Fruit fly (Drosophila melanogaster) whole organism, embryonic: ENCODE data around the gene CG1986.

ENCODE experiments used
- ATbp ChIP-seq: fragments of 200-800 bp; sonication (Bioruptor generic); optimal IDR thresholded peaks from 2 replicates; lab custom pipeline; 2017; ENCODE audit warnings: missing biosample characterization, mild to moderate bottlenecking, missing genetic modification characterization, missing genetic modification reagents
- Antp ChIP-seq: fragments of 200-800 bp; sonication (Bioruptor generic); optimal IDR thresholded peaks from 3 replicates; lab custom pipeline; 2016; ENCODE audit warnings: missing biosample characterization, missing genetic modification characterization
- Atf6 ChIP-seq: fragments of 200-800 bp; sonication (Bioruptor generic); IDR thresholded peaks from 2 replicates; pipeline ENCODE4 v1.3.6; 2022; ENCODE audit warnings: missing biosample characterization, missing genetic modification characterization
- BEAF-32 ChIP-seq: fragments of 200-800 bp; sonication (Bioruptor generic); optimal IDR thresholded peaks from 3 replicates; lab custom pipeline; 2017; ENCODE audit warnings: missing biosample characterization, missing genetic modification characterization, mild to moderate bottlenecking, moderate library complexity, missing genetic modification reagents
- CG10543 ChIP-seq: fragments of 200-800 bp; sonication (Bioruptor generic); optimal IDR thresholded peaks from 3 replicates; lab custom pipeline; 2017; ENCODE audit warnings: missing biosample characterization, mild to moderate bottlenecking, missing genetic modification characterization, moderate library complexity
- CG1233 ChIP-seq: fragments of 200-800 bp; sonication (Bioruptor generic); optimal IDR thresholded peaks from 4 replicates; lab custom pipeline; 2018; ENCODE audit warnings: missing biosample characterization, mild to moderate bottlenecking, missing genetic modification characterization
- CG12769 ChIP-seq: fragments of 200-800 bp; sonication (Bioruptor generic); optimal IDR thresholded peaks from 2 replicates; lab custom pipeline; 2019; ENCODE audit warnings: missing biosample characterization, mild to moderate bottlenecking, missing genetic modification characterization, moderate library complexity
- CG16815 ChIP-seq: fragments of 200-800 bp; sonication (Bioruptor generic); optimal IDR thresholded peaks from 3 replicates; lab custom pipeline; 2017; ENCODE audit warnings: missing biosample characterization, mild to moderate bottlenecking, missing genetic modification characterization
- CG17385 ChIP-seq: fragments of 200-800 bp; sonication (Bioruptor generic); optimal IDR thresholded peaks from 3 replicates; lab custom pipeline; 2018; ENCODE audit warnings: missing biosample characterization, mild to moderate bottlenecking, missing genetic modification characterization
- CG18599 ChIP-seq: fragments of 200-800 bp; sonication (Bioruptor generic); optimal IDR thresholded peaks from 3 replicates; lab custom pipeline; 2017; ENCODE audit warnings: missing biosample characterization, missing genetic modification characterization, mild to moderate bottlenecking, moderate library complexity, missing genetic modification reagents
- CG2120 ChIP-seq: fragments of 200-800 bp; sonication (Bioruptor generic); optimal IDR thresholded peaks from 3 replicates; lab custom pipeline; 2016; ENCODE audit warnings: missing biosample characterization, missing genetic modification characterization
- CG3163 ChIP-seq: fragments of 200-800 bp; sonication (Bioruptor generic); optimal IDR thresholded peaks from 3 replicates; lab custom pipeline; 2016; ENCODE audit warnings: missing biosample characterization, missing genetic modification characterization
- CG32767 ChIP-seq: fragments of 200-800 bp; sonication (Bioruptor generic); IDR thresholded peaks from 2 replicates; pipeline ENCODE4 v1.3.6; 2022; ENCODE audit warnings: missing biosample characterization, missing genetic modification characterization
- CG3726 ChIP-seq: fragments of 200-800 bp; sonication (Bioruptor generic); IDR thresholded peaks from 3 replicates; pipeline ENCODE4, ENCODE4 v1.3.6; 2022; ENCODE audit warnings: missing biosample characterization, missing genetic modification characterization
- CG6254 ChIP-seq: fragments of 200-800 bp; sonication (Bioruptor generic); optimal IDR thresholded peaks from 3 replicates; lab custom pipeline; 2017; ENCODE audit warnings: mild to moderate bottlenecking, missing biosample characterization, missing genetic modification reagents, missing genetic modification characterization
- CG6683 ChIP-seq: fragments of 200-800 bp; sonication (Bioruptor generic); optimal IDR thresholded peaks from 2 replicates; lab custom pipeline; 2017; ENCODE audit warnings: missing biosample characterization, mild to moderate bottlenecking, missing genetic modification characterization, missing genetic modification reagents
- CG7963 ChIP-seq: fragments of 200-800 bp; sonication (Bioruptor generic); IDR thresholded peaks from 3 replicates; pipeline ENCODE4 v1.3.6; 2022; ENCODE audit warnings: missing biosample characterization, missing genetic modification characterization; ENCODE audit not compliant: partially characterized antibody
- CG9727 ChIP-seq: fragments of 200-800 bp; sonication (Bioruptor generic); optimal IDR thresholded peaks from 3 replicates; lab custom pipeline; 2017; ENCODE audit warnings: missing biosample characterization, mild to moderate bottlenecking, missing genetic modification characterization
- CG9797 ChIP-seq: fragments of 200-800 bp; sonication (Bioruptor generic); optimal IDR thresholded peaks from 3 replicates; lab custom pipeline; 2018; ENCODE audit warnings: missing biosample characterization, mild to moderate bottlenecking, missing genetic modification characterization
- CG9932 ChIP-seq: fragments of 200-800 bp; sonication (Bioruptor generic); IDR thresholded peaks from 2 replicates; pipeline ENCODE4 v1.3.6; 2022; ENCODE audit warnings: missing biosample characterization, missing genetic modification characterization
- Fer2 ChIP-seq: fragments of 200-800 bp; sonication (Bioruptor generic); optimal IDR thresholded peaks from 2 replicates; lab custom pipeline; 2018; ENCODE audit warnings: missing biosample characterization, mild to moderate bottlenecking, missing genetic modification characterization, moderate library complexity
- Hey ChIP-seq: fragments of 200-800 bp; sonication (Bioruptor generic); optimal IDR thresholded peaks from 3 replicates; lab custom pipeline; 2018; ENCODE audit warnings: missing biosample characterization, mild to moderate bottlenecking, missing genetic modification characterization
- Hr3 ChIP-seq: fragments of 200-800 bp; sonication (Bioruptor generic); optimal IDR thresholded peaks from 3 replicates; lab custom pipeline; 2016; ENCODE audit warnings: missing biosample characterization, missing genetic modification characterization
- MESR4 ChIP-seq: fragments of 200-800 bp; sonication (Bioruptor generic); optimal IDR thresholded peaks from 2 replicates; lab custom pipeline; 2018; ENCODE audit warnings: missing biosample characterization, mild to moderate bottlenecking, missing genetic modification characterization, moderate library complexity
- Max ChIP-seq: fragments of 200-800 bp; sonication (Bioruptor generic); optimal IDR thresholded peaks from 2 replicates; lab custom pipeline; 2016; ENCODE audit warnings: missing biosample characterization, mild to moderate bottlenecking, missing genetic modification characterization
- Ptx1 ChIP-seq: fragments of 200-800 bp; sonication (Bioruptor generic); IDR thresholded peaks from 2 replicates; pipeline ENCODE4 v1.3.6; 2022; ENCODE audit warnings: missing biosample characterization, missing genetic modification characterization
- Rfx ChIP-seq: fragments of 200-800 bp; sonication (Bioruptor generic); IDR thresholded peaks from 2 replicates; pipeline ENCODE4 v1.3.6; 2022; ENCODE audit warnings: missing biosample characterization, missing genetic modification characterization
- Usf ChIP-seq: fragments of 200-800 bp; sonication (Bioruptor generic); optimal IDR thresholded peaks from 2 replicates; lab custom pipeline; 2017; ENCODE audit warnings: missing genotype, missing biosample characterization, missing genetic modification characterization
- chif ChIP-seq, 2 experiments: fragments of 200-800 bp; sonication (Bioruptor generic); optimal IDR thresholded peaks; 3 replicates each; lab custom pipeline; 2016; ENCODE audit warnings: missing biosample characterization in 2 of 2, missing genetic modification characterization in 2 of 2
- chn ChIP-seq: fragments of 200-800 bp; sonication (Bioruptor generic); optimal IDR thresholded peaks from 2 replicates; lab custom pipeline; 2016; ENCODE audit warnings: missing biosample characterization, missing genetic modification characterization
- cwo ChIP-seq: fragments of 200-800 bp; sonication (Bioruptor generic); optimal IDR thresholded peaks from 3 replicates; lab custom pipeline; 2017; ENCODE audit warnings: missing biosample characterization, missing genetic modification characterization, mild to moderate bottlenecking, moderate library complexity, missing genetic modification reagents
- fd102C ChIP-seq: fragments of 200-800 bp; sonication (Bioruptor generic); optimal IDR thresholded peaks from 2 replicates; lab custom pipeline; 2018; ENCODE audit warnings: missing biosample characterization, mild to moderate bottlenecking, missing genetic modification characterization, moderate library complexity
- fd3F ChIP-seq: fragments of 200-800 bp; sonication (Bioruptor generic); optimal IDR thresholded peaks from 2 replicates; lab custom pipeline; 2018; ENCODE audit warnings: missing biosample characterization, mild to moderate bottlenecking, missing genetic modification characterization, moderate library complexity
- grau ChIP-seq: fragments of 200-800 bp; optimal IDR thresholded peaks from 3 replicates; lab custom pipeline; 2019; ENCODE audit warnings: missing biosample characterization, mild to moderate bottlenecking, missing genetic modification characterization, moderate library complexity
- grn ChIP-seq: fragments of 200-800 bp; sonication (Bioruptor generic); optimal IDR thresholded peaks from 3 replicates; lab custom pipeline; 2017; ENCODE audit warnings: missing biosample characterization, missing genetic modification characterization
- lab ChIP-seq: fragments of 200-800 bp; sonication (Bioruptor generic); optimal IDR thresholded peaks from 3 replicates; lab custom pipeline; 2017; ENCODE audit warnings: missing biosample characterization, missing genetic modification characterization, mild to moderate bottlenecking, moderate library complexity, missing genetic modification reagents
- lilli ChIP-seq: fragments of 200-800 bp; sonication (Bioruptor generic); optimal IDR thresholded peaks from 3 replicates; lab custom pipeline; 2016; ENCODE audit warnings: missing biosample characterization, missing genetic modification characterization
- mam ChIP-seq: fragments of 200-800 bp; sonication (Bioruptor generic); optimal IDR thresholded peaks from 3 replicates; lab custom pipeline; 2016; ENCODE audit warnings: missing biosample characterization, missing genetic modification characterization
- mirr ChIP-seq: fragments of 200-800 bp; sonication (Bioruptor generic); optimal IDR thresholded peaks from 3 replicates; lab custom pipeline; 2018; ENCODE audit warnings: missing biosample characterization, mild to moderate bottlenecking, missing genetic modification characterization
- odd ChIP-seq: fragments of 200-800 bp; sonication (Bioruptor generic); optimal IDR thresholded peaks from 2 replicates; lab custom pipeline; 2017; ENCODE audit warnings: missing biosample characterization, mild to moderate bottlenecking, missing genetic modification characterization
- pfk ChIP-seq: fragments of 200-800 bp; sonication (Bioruptor generic); optimal IDR thresholded peaks from 2 replicates; lab custom pipeline; 2018; ENCODE audit warnings: missing biosample characterization, mild to moderate bottlenecking, missing genetic modification characterization, moderate library complexity
- slbo ChIP-seq: fragments of 200-800 bp; sonication (Bioruptor generic); IDR thresholded peaks from 2 replicates; pipeline ENCODE4 v1.3.6; 2022; ENCODE audit warnings: missing biosample characterization, missing genetic modification characterization
- so ChIP-seq: fragments of 200-800 bp; sonication (Bioruptor generic); IDR thresholded peaks from 3 replicates; pipeline ENCODE4 v1.3.6; 2022; ENCODE audit warnings: missing biosample characterization, missing genetic modification characterization
- sob ChIP-seq: fragments of 200-800 bp; sonication (Bioruptor generic); IDR thresholded peaks from 2 replicates; pipeline ENCODE4 v1.3.6; 2022; ENCODE audit warnings: missing biosample characterization, missing genetic modification characterization

CG1986 gene

dm6 chrX:9875948-9876853 lies 34.7 kb downstream of the CG1986 start, which contains the start of gene CG15247 (continued):
- TF ChIP-seq CG32767 (no peak; the same call in 1 of the 2 replicates), fd3F (GFP tag; lab: Kevin White, UChicago) (peak; percentile 65), BEAF-32 (GFP tag; lab: Kevin White, UChicago) (no peak)

- TF ChIP-seq chn (GFP tag; lab: Kevin White, UChicago) (no peak), MESR4 (GFP tag; lab: Kevin White, UChicago) (no peak), Hr3 (GFP tag; lab: Kevin White, UChicago) (no peak), chif (GFP tag; optimal IDR thresholded peaks at IDR 0.05; lab: Kevin White, UChicago) (no peak), CG10543 (peak; percentile 9), CG9727 (GFP tag; lab: Kevin White, UChicago) (no peak), grau (tag; lab: Kevin White, UChicago) (no peak), CG16815 (GFP tag; lab: Kevin White, UChicago) (no peak), grn (GFP tag; lab: Kevin White, UChicago) (peak; percentile 50), Ptx1 (GFP tag; lab: Robert Waterston, UW) (no peak)
Observed at dm6 chrX:9873917-9874316, 37.0 kb downstream of the CG1986 start, which contains the start of gene CG32695. Gene CG32695, minus strand, starts transcription at chrX:9874057.

dm6 chrX:9871632-9872031 lies 39.3 kb downstream of the CG1986 start, which contains the start of gene CG45061:
Gene CG45061, minus strand, starts transcription at chrX:9871702.
- TF ChIP-seq mirr (GFP tag; lab: Kevin White, UChicago), result peak; percentile 77
- no peak for TF ChIP-seq lilli
- TF ChIP-seq slbo (GFP tag; lab: Robert Waterston, UW), result peak; percentile 34; the same call in 1 of the 2 replicates
- no peak for TF ChIP-seq pfk (GFP tag; lab: Kevin White, UChicago)
- no peak for TF ChIP-seq Max (GFP tag; lab: Kevin White, UChicago)
- TF ChIP-seq CG9932 (GFP tag; lab: Robert Waterston, UW), result peak; percentile 40
- no peak for TF ChIP-seq CG6683 (GFP tag; lab: Kevin White, UChicago)
- TF ChIP-seq CG3163 (GFP tag; lab: Kevin White, UChicago), result no peak
- 0 out of 2 replicates have a peak, but pooled peaks have one; percentile 38 for TF ChIP-seq sob (GFP tag; lab: Robert Waterston, UW)
- peak; percentile 72 for TF ChIP-seq lab (GFP tag; lab: Kevin White, UChicago)
- no peak for TF ChIP-seq Fer2 (tag; lab: Kevin White, UChicago)
- TF ChIP-seq ATbp (GFP tag; lab: Kevin White, UChicago), result no peak
- no peak for TF ChIP-seq odd (GFP tag; lab: Kevin White, UChicago)
- no peak for TF ChIP-seq fd102C (GFP tag; lab: Kevin White, UChicago)
- TF ChIP-seq CG17385 (GFP tag; lab: Kevin White, UChicago), result no peak
- peak; percentile 35 for TF ChIP-seq CG2120 (GFP tag; lab: Kevin White, UChicago)
- no peak for TF ChIP-seq Usf (GFP tag; lab: Kevin White, UChicago)
- TF ChIP-seq cwo (GFP tag; lab: Kevin White, UChicago), result peak; percentile 32
- peak; percentile 12 for TF ChIP-seq mam
- TF ChIP-seq CG12769, result peak; percentile 71
- TF ChIP-seq Hey (tag; lab: Kevin White, UChicago), result peak; percentile 12
- no peak for TF ChIP-seq CG6254 (GFP tag; lab: Kevin White, UChicago)
- TF ChIP-seq CG9797 (GFP tag; lab: Kevin White, UChicago), result no peak
- TF ChIP-seq CG7963 (GFP tag; lab: Robert Waterston, UW), result no peak
- TF ChIP-seq Antp (GFP tag; lab: Kevin White, UChicago), result no peak
- peak; percentile 55 for TF ChIP-seq Rfx (GFP tag; lab: Robert Waterston, UW)
- no peak for TF ChIP-seq CG1233
- no peak for TF ChIP-seq so (GFP tag; lab: Robert Waterston, UW)
- peak; percentile 60 for TF ChIP-seq CG18599 (GFP tag; lab: Kevin White, UChicago)
- TF ChIP-seq CG3726, result no peak
- TF ChIP-seq CG16815 (GFP tag; lab: Kevin White, UChicago), result no peak
- peak; percentile 57 for TF ChIP-seq CG10543
- 0 out of 2 replicates have a peak, but pooled peaks have one; percentile 38 for TF ChIP-seq Atf6
